Worm (Caenorhabditis elegans): Measurements from ENCODE around the gene C14E2.4.

Gene C14E2.4

ce11 chrX:1858616-1859015, 37.5 kb upstream of the C14E2.4 start (continued):
- TF ChIP-seq attf-5 (GFP tag; optimal IDR thresholded peaks at IDR 0.05) = peak; percentile 43
- TF ChIP-seq zim-3 (tag; optimal IDR thresholded peaks at IDR 0.05) = no peak
- no peak for TF ChIP-seq aptf-3 (GFP tag; IDR thresholded peaks at IDR 0.05)
- no peak; the same call in 1 of the 2 replicates for TF ChIP-seq C06A6.2 (GFP tag; conservative IDR thresholded peaks at IDR 0.05)
- peak; percentile 69 for TF ChIP-seq egrh-3 (GFP tag; IDR thresholded peaks at IDR 0.05)
- peak; percentile 90 for TF ChIP-seq dox-1 (GFP tag; IDR thresholded peaks at IDR 0.05)
- TF ChIP-seq nfya-2 (GFP tag; IDR thresholded peaks at IDR 0.05) = no peak
- TF ChIP-seq nhr-120 (GFP tag; IDR thresholded peaks at IDR 0.05) = no peak
- peak; percentile 53 for TF ChIP-seq ztf-18 (tag; optimal IDR thresholded peaks at IDR 0.05)
- no peak for TF ChIP-seq hlh-12 (tag; optimal IDR thresholded peaks at IDR 0.05)
- TF ChIP-seq lin-35 (GFP tag; optimal IDR thresholded peaks at IDR 0.05) = peak in 1 of 3 experiments; percentile 37
- TF ChIP-seq ekl-4 (GFP tag; IDR thresholded peaks at IDR 0.05) = peak; percentile 49
- TF ChIP-seq ZK185.1 (tag; optimal IDR thresholded peaks at IDR 0.05; ENCODE audit: poor library complexity, severe bottlenecking) = no peak
- TF ChIP-seq nfyb-1 (GFP tag; IDR thresholded peaks at IDR 0.05) = 0 out of 2 replicates have a peak, but pooled peaks have one; percentile 50
- TF ChIP-seq F55B11.4 (tag; optimal IDR thresholded peaks at IDR 0.05; ENCODE audit: borderline replicate concordance, insufficient read depth) = no peak
- no peak for TF ChIP-seq F33H1.4 (GFP tag; IDR thresholded peaks at IDR 0.05)
- TF ChIP-seq ztf-3 (GFP tag; optimal IDR thresholded peaks at IDR 0.05) = no peak
- TF ChIP-seq madf-3 (GFP tag; IDR thresholded peaks at IDR 0.05) = no peak
- peak; percentile 60 for TF ChIP-seq mcd-1 (GFP tag; IDR thresholded peaks at IDR 0.05)
- peak; percentile 43 for TF ChIP-seq mes-4 (tag; optimal IDR thresholded peaks at IDR 0.05)
- peak; percentile 74 for TF ChIP-seq K11D2.4 (GFP tag; IDR thresholded peaks at IDR 0.05)
- no peak for TF ChIP-seq attf-6 (GFP tag; IDR thresholded peaks at IDR 0.05)
- no peak for TF ChIP-seq ceh-79 (tag; optimal IDR thresholded peaks at IDR 0.05)
- no peak for TF ChIP-seq lsl-1 (GFP tag; optimal IDR thresholded peaks at IDR 0.05)
- peak; percentile 27 for TF ChIP-seq snpc-3.4 (tag; optimal IDR thresholded peaks at IDR 0.05)
- TF ChIP-seq ceh-40 (GFP tag; IDR thresholded peaks at IDR 0.05) = 0 out of 2 replicates have a peak, but pooled peaks have one; percentile 12
- 0 out of 2 replicates have a peak, but pooled peaks have one; percentile 42 for TF ChIP-seq let-526 (GFP tag; IDR thresholded peaks at IDR 0.05)
- TF ChIP-seq akir-1 (GFP tag; optimal IDR thresholded peaks at IDR 0.05) = no peak
- no peak for TF ChIP-seq ets-4 (GFP tag; optimal IDR thresholded peaks at IDR 0.05)
- TF ChIP-seq zfh-2 (GFP tag; conservative IDR thresholded peaks at IDR 0.05) = peak; percentile 82
- TF ChIP-seq pha-4 (tag; optimal IDR thresholded peaks at IDR 0.05) = no peak
- peak; percentile 9 for TF ChIP-seq tbx-9 (tag; optimal IDR thresholded peaks at IDR 0.05; ENCODE audit: borderline replicate concordance)
- TF ChIP-seq lsy-27 (tag; optimal IDR thresholded peaks at IDR 0.05; ENCODE audit: borderline replicate concordance, insufficient read depth) = no peak
- TF ChIP-seq rec-8 (tag; optimal IDR thresholded peaks at IDR 0.05) = peak in 1 of 2 experiments; percentile 8
- 0 out of 2 replicates have a peak, but pooled peaks have one; percentile 30 for TF ChIP-seq ztf-28 (GFP tag; IDR thresholded peaks at IDR 0.05)
- peak; percentile 1 for TF ChIP-seq tlf-1 (GFP tag; optimal IDR thresholded peaks at IDR 0.05)
- TF ChIP-seq sea-2 (GFP tag; IDR thresholded peaks at IDR 0.05) = no peak
- no peak for TF ChIP-seq nhr-27 (tag; optimal IDR thresholded peaks at IDR 0.05)
- no peak for TF ChIP-seq hmg-20 (GFP tag; IDR thresholded peaks at IDR 0.05)
- TF ChIP-seq unc-130 (GFP tag; optimal IDR thresholded peaks at IDR 0.05) = no peak
- peak; percentile 23 for TF ChIP-seq snpc-1.1 (tag; optimal IDR thresholded peaks at IDR 0.05; ENCODE audit: insufficient read depth)
- peak; percentile 35 for TF ChIP-seq nhr-80 (tag; optimal IDR thresholded peaks at IDR 0.05)
- TF ChIP-seq Y95B8A.8 (GFP tag; IDR thresholded peaks at IDR 0.05) = no peak
- no peak for TF ChIP-seq ceh-91 (GFP tag; IDR thresholded peaks at IDR 0.05)
- TF ChIP-seq ceh-58 (GFP tag; IDR thresholded peaks at IDR 0.05) = 0 out of 2 replicates have a peak, but pooled peaks have one; percentile 63
- no peak for TF ChIP-seq lin-40 (tag; optimal IDR thresholded peaks at IDR 0.05)
- TF ChIP-seq sptf-2 (GFP tag; optimal IDR thresholded peaks at IDR 0.05) = no peak
- no peak for TF ChIP-seq bed-1 (GFP tag; IDR thresholded peaks at IDR 0.05)
